Worm (Caenorhabditis elegans) whole organism, L3 larva: ENCODE results near the gene F41C3.11.

Experiments
- aly-2 ChIP-seq: fragments of 150-350 bp; optimal IDR thresholded peaks from 2 replicates; lab custom pipeline; 2014; ENCODE audit warnings: missing biosample characterization, missing genetic modification characterization
- ama-1 ChIP-seq: fragments of 150-350 bp; optimal IDR thresholded peaks from 2 replicates; lab custom pipeline; 2018
- ceh-82 ChIP-seq: fragments of 150-350 bp; optimal IDR thresholded peaks from 2 replicates; lab custom pipeline; 2014; ENCODE audit warnings: missing biosample characterization, missing genetic modification characterization
- egl-27 ChIP-seq: sonication (generic microtip); optimal IDR thresholded peaks from 4 replicates; lab custom pipeline; 2017; ENCODE audit warnings: missing biosample characterization, missing genetic modification reagents, missing genetic modification characterization
- elt-3 ChIP-seq, 3 experiments: fragments of 150-350 bp in 1 of 3; sonication (generic microtip) in 2 of 3; optimal IDR thresholded peaks; 2 replicates in 2 of 3; 4 replicates in 1 of 3; lab custom pipeline; 2014 to 2017; ENCODE audit warnings: missing biosample characterization in 3 of 3, missing genetic modification characterization in 3 of 3
- fkh-10 ChIP-seq: sonication (generic microtip); optimal IDR thresholded peaks from 2 replicates; lab custom pipeline; 2017; ENCODE audit warnings: missing biosample characterization, missing genetic modification reagents, missing genetic modification characterization
- hmg-11 ChIP-seq: sonication (generic microtip); optimal IDR thresholded peaks from 2 replicates; lab custom pipeline; 2016; ENCODE audit warnings: missing genetic modification characterization, missing compliant biosample characterization
- nhr-11 ChIP-seq: fragments of 150-350 bp; optimal IDR thresholded peaks from 2 replicates; lab custom pipeline; 2014; ENCODE audit warnings: missing biosample characterization, missing genetic modification characterization
- nhr-12 ChIP-seq: fragments of 150-350 bp; optimal IDR thresholded peaks from 2 replicates; lab custom pipeline; 2014; ENCODE audit warnings: missing biosample characterization, missing genetic modification characterization
- nhr-28 ChIP-seq: fragments of 150-350 bp; optimal IDR thresholded peaks from 2 replicates; lab custom pipeline; 2014; ENCODE audit warnings: missing biosample characterization, missing genetic modification characterization
- nhr-76 ChIP-seq: fragments of 150-350 bp; sonication (generic microtip); optimal IDR thresholded peaks from 5 replicates; lab custom pipeline; 2014; ENCODE audit warnings: missing biosample characterization, missing genetic modification characterization
- pha-4 ChIP-seq: fragments of 150-350 bp; optimal IDR thresholded peaks from 2 replicates; lab custom pipeline; 2014; ENCODE audit warnings: missing biosample characterization, missing genetic modification reagents, missing genetic modification characterization
- snpc-4 ChIP-seq: fragments of 150-350 bp; optimal IDR thresholded peaks from 2 replicates; lab custom pipeline; 2014; ENCODE audit warnings: missing biosample characterization, missing genetic modification characterization
- ztf-11 ChIP-seq: fragments of 150-350 bp; optimal IDR thresholded peaks from 2 replicates; lab custom pipeline; 2014; ENCODE audit warnings: missing biosample characterization, missing genetic modification characterization

DNA sequence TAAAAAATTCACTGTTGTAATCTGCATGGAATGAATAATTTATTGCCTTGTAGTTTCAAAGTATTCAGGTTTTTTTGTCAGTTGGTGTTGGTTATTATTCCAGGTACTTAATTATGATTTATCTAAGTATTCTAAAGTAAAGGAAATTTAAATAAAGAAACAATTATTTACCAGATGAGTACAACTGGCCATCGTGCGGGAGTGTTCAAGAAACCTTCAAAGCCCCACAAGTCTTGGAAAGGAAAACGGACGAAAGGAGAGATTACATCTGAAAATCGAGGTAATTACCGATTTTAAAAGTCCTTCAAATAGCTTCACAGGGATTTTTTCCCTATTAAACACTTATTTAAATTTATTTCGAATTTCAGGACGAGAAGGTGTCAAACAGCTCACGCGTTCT is 23.6 kb downstream of the F41C3.11 start, which contains the start of gene tag-151:
- no peak for TF ChIP-seq hmg-11 (tag; lab: Kevin White, UChicago)
- no peak for TF ChIP-seq nhr-12 (tag; lab: Kevin White, UChicago)
- no peak for TF ChIP-seq nhr-28 (tag; lab: Kevin White, UChicago)
- no peak for TF ChIP-seq nhr-76 (tag; lab: Kevin White, UChicago)
- TF ChIP-seq elt-3 (tag; optimal IDR thresholded peaks at IDR 0.05; lab: Kevin White, UChicago), result no peak
- TF ChIP-seq egl-27 (tag; lab: Kevin White, UChicago), result no peak
- TF ChIP-seq ceh-82 (tag; lab: Kevin White, UChicago), result no peak
- TF ChIP-seq ztf-11 (tag; lab: Kevin White, UChicago), result no peak
- no peak for TF ChIP-seq pha-4
- no peak for TF ChIP-seq nhr-11 (tag; lab: Kevin White, UChicago)
- no peak for TF ChIP-seq fkh-10 (GFP tag; lab: Kevin White, UChicago)
- no peak for TF ChIP-seq snpc-4 (tag; lab: Kevin White, UChicago)
- TF ChIP-seq ama-1, result no peak
- peak; percentile 53 for TF ChIP-seq aly-2
